Worm (Caenorhabditis elegans) whole organism, L2 larva: ENCODE data around the gene srbc-7.

Experiments
- ceh-82 ChIP-seq: fragments of 150-350 bp; optimal IDR thresholded peaks from 2 replicates; lab custom pipeline; 2014; ENCODE audit warnings: missing biosample characterization, missing genetic modification characterization
- dmd-4 ChIP-seq: sonication (generic microtip); optimal IDR thresholded peaks from 2 replicates; lab custom pipeline; 2017; ENCODE audit warnings: missing biosample characterization, missing genetic modification characterization
- elt-1 ChIP-seq: fragments of 150-350 bp; optimal IDR thresholded peaks from 2 replicates; lab custom pipeline; 2014; ENCODE audit warnings: missing biosample characterization, missing genetic modification characterization
- nhr-11 ChIP-seq: fragments of 150-350 bp; optimal IDR thresholded peaks from 2 replicates; lab custom pipeline; 2014; ENCODE audit warnings: missing biosample characterization, missing genetic modification characterization
- nhr-6 ChIP-seq: fragments of 150-350 bp; optimal IDR thresholded peaks from 2 replicates; lab custom pipeline; 2014; ENCODE audit warnings: missing biosample characterization, missing genetic modification characterization
- unc-62 ChIP-seq: fragments of 150-350 bp; optimal IDR thresholded peaks from 2 replicates; lab custom pipeline; 2014; ENCODE audit warnings: missing biosample characterization, missing genetic modification reagents, missing genetic modification characterization
- zag-1 ChIP-seq: fragments of 150-350 bp; optimal IDR thresholded peaks from 2 replicates; lab custom pipeline; 2014; ENCODE audit warnings: missing biosample characterization, missing genetic modification characterization
- ztf-11 ChIP-seq: sonication (generic microtip); optimal IDR thresholded peaks from 2 replicates; lab custom pipeline; 2017; ENCODE audit warnings: missing biosample characterization, missing genetic modification characterization

- TF ChIP-seq ceh-82 (tag; lab: Kevin White, UChicago) (no peak), dmd-4 (tag; lab: Kevin White, UChicago) (no peak), nhr-11 (tag; lab: Kevin White, UChicago) (no peak), ztf-11 (tag; lab: Kevin White, UChicago) (no peak), unc-62 (no peak), zag-1 (tag; lab: Kevin White, UChicago) (no peak), elt-1 (tag; lab: Kevin White, UChicago) (no peak), nhr-6 (tag; lab: Kevin White, UChicago) (no peak)
Observed at ce11 chrV:7439807-7440206, 47.6 kb downstream of the srbc-7 start, which contains the start of gene try-13.
